Worm (Caenorhabditis elegans) whole organism, early embryonic: ENCODE measurements around the gene prp-18.

ENCODE experiments used
- ama-1 ChIP-seq: fragments of 150-350 bp; optimal IDR thresholded peaks from 2 replicates; lab custom pipeline; 2014
- ceh-36 ChIP-seq: sonication (generic microtip); optimal IDR thresholded peaks from 2 replicates; lab custom pipeline; 2016; ENCODE audit warnings: missing genetic modification characterization, inconsistent platforms, missing compliant biosample characterization
- ets-7 ChIP-seq: sonication (generic microtip); optimal IDR thresholded peaks from 2 replicates; lab custom pipeline; 2016; ENCODE audit warnings: missing genotype, missing genetic modification characterization, missing compliant biosample characterization
- hnd-1 ChIP-seq: sonication (generic microtip); optimal IDR thresholded peaks from 2 replicates; lab custom pipeline; 2016; ENCODE audit warnings: missing genetic modification characterization, missing compliant biosample characterization
- pes-1 ChIP-seq: fragments of 200-800 bp; sonication (Bioruptor generic); IDR thresholded peaks from 2 replicates; pipeline ENCODE4 v1.3.6; 2022; ENCODE audit warnings: missing genetic modification reagents, missing genetic modification characterization, missing compliant biosample characterization
- tbx-11 ChIP-seq: fragments of 200-800 bp; sonication (Bioruptor generic); IDR thresholded peaks from 2 replicates; pipeline ENCODE4 v1.3.6; 2022; ENCODE audit warnings: missing genetic modification characterization, missing compliant biosample characterization
- tbx-37 ChIP-seq: fragments of 200-800 bp; sonication (Bioruptor generic); conservative IDR thresholded peaks from 2 replicates; pipeline ENCODE4 v1.3.6; 2022; ENCODE audit warnings: missing genetic modification reagents, missing genetic modification characterization, missing compliant biosample characterization

DNA sequence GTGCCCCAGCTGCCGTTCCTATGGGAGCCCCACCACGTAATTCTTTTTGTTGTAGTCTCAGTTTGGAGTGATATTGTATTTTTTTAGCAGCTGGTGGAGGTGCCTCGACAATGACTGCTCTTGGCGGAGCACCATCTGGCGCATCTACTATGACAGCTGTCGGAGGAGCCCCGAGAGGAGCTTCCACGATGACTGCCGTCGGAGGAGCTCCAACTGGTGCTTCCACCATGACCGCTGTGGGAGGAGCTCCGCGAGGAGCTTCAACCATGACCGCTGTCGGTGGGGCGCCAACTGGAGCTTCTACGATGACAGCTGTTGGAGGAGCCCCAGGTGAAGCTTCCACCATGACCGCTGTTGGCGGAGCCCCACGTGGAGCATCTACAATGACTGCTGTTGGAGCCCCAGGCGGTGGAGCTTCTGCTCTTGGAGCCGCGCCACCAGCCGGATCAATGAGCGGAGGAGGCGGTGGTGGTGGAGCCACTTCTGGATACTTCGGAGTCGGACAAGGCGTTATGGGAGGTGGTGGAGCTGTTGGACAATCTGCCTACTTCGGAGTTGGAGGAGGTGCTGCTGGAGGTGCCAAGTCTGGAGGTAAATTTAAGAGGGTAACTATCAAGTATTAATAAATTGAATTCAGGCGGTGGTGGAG is 31.2 kb downstream of the prp-18 start:
- TF ChIP-seq ets-7 (tag; lab: Kevin White, UChicago) (no peak), ceh-36 (tag; lab: Kevin White, UChicago) (no peak), pes-1 (GFP tag; lab: Robert Waterston, UW) (no peak), tbx-37 (GFP tag; lab: Robert Waterston, UW) (no peak), tbx-11 (GFP tag; lab: Robert Waterston, UW) (no peak), ama-1 (lab: Kevin White, UChicago) (no peak), hnd-1 (no peak)
